Worm (Caenorhabditis elegans) whole organism, midembryonic: Measurements from ENCODE around the gene Y49F6C.7.

ENCODE experiments used
- T22C8.4 ChIP-seq: fragments of 200-800 bp; sonication (Bioruptor generic); IDR thresholded peaks from 2 replicates; pipeline ENCODE4 v1.3.6; 2022; ENCODE audit warnings: missing genetic modification characterization, missing compliant biosample characterization
- cog-1 ChIP-seq: sonication (generic microtip); optimal IDR thresholded peaks from 2 replicates; lab custom pipeline; 2016; ENCODE audit warnings: missing genetic modification characterization, missing compliant biosample characterization
- flt-1 ChIP-seq: fragments of 200-800 bp; sonication (Bioruptor generic); IDR thresholded peaks from 2 replicates; pipeline ENCODE4 v1.3.6; 2022; ENCODE audit warnings: missing genetic modification characterization, missing compliant biosample characterization
- klf-2 ChIP-seq: fragments of 200-800 bp; sonication (Bioruptor generic); conservative IDR thresholded peaks from 2 replicates; pipeline ENCODE4 v1.3.6; 2022; ENCODE audit warnings: missing genetic modification reagents, missing genetic modification characterization, missing compliant biosample characterization
- ref-1 ChIP-seq: fragments of 200-800 bp; sonication (Bioruptor generic); conservative IDR thresholded peaks from 2 replicates; pipeline ENCODE4 v1.3.6; 2022; ENCODE audit warnings: missing genetic modification reagents, missing genetic modification characterization, missing compliant biosample characterization
- tab-1 ChIP-seq: fragments of 200-800 bp; sonication (Bioruptor generic); IDR thresholded peaks from 2 replicates; pipeline ENCODE4 v1.3.6; 2022; ENCODE audit warnings: missing genetic modification characterization, missing compliant biosample characterization
- ztf-23 ChIP-seq: fragments of 200-800 bp; sonication (Bioruptor generic); IDR thresholded peaks from 2 replicates; pipeline ENCODE4 v1.3.6; 2022; ENCODE audit warnings: missing genetic modification reagents, missing genetic modification characterization, missing compliant biosample characterization
- ztf-29 ChIP-seq: fragments of 200-800 bp; sonication (Bioruptor generic); IDR thresholded peaks from 2 replicates; pipeline ENCODE4 v1.3.6; 2022; ENCODE audit warnings: missing genetic modification reagents, missing genetic modification characterization, missing compliant biosample characterization

- TF ChIP-seq T22C8.4: no peak
- no peak for TF ChIP-seq ztf-29
- TF ChIP-seq klf-2 (GFP tag; lab: Robert Waterston, UW): no peak
- TF ChIP-seq ztf-23 (GFP tag; lab: Robert Waterston, UW): no peak
- TF ChIP-seq ref-1 (GFP tag; lab: Robert Waterston, UW): no peak
- TF ChIP-seq flt-1 (GFP tag; lab: Robert Waterston, UW): no peak
- TF ChIP-seq cog-1 (tag; lab: Kevin White, UChicago): no peak
- TF ChIP-seq tab-1 (GFP tag; lab: Robert Waterston, UW): no peak
Measured at ce11 chrII:3337039-3337438, 31.0 kb downstream of the Y49F6C.7 start, which contains the start of gene F14D2.19.
